Worm (Caenorhabditis elegans) whole organism, L1 larva: ENCODE data around the gene K10D11.4.

Experiments used
- aha-1 ChIP-seq: fragments of 150-350 bp; optimal IDR thresholded peaks from 2 replicates; lab custom pipeline; 2014; ENCODE audit warnings: missing biosample characterization, missing genetic modification characterization
- alr-1 ChIP-seq: fragments of 200-800 bp; sonication (Bioruptor generic); optimal IDR thresholded peaks from 2 replicates; lab custom pipeline; 2018; ENCODE audit warnings: borderline replicate concordance, mild to moderate bottlenecking, missing genetic modification characterization, missing compliant biosample characterization
- ceh-8 ChIP-seq: fragments of 200-800 bp; sonication (Bioruptor generic); optimal IDR thresholded peaks from 2 replicates; lab custom pipeline; 2018; ENCODE audit warnings: mild to moderate bottlenecking, missing genetic modification characterization, moderate library complexity, missing compliant biosample characterization
- efl-1 ChIP-seq, 4 experiments: fragments of 150-350 bp; optimal IDR thresholded peaks in 3 of 4; peaks in 1 of 4; 1 replicate in 1 of 4; 2 replicates in 3 of 4; lab custom pipeline; 2014; ENCODE audit warnings: missing biosample characterization in 2 of 4, missing genetic modification characterization in 2 of 4, missing genetic modification reagents in 2 of 4
- egl-13 ChIP-seq: sonication (generic microtip); optimal IDR thresholded peaks from 2 replicates; lab custom pipeline; 2016; ENCODE audit warnings: missing genotype, missing genetic modification reagents, missing genetic modification characterization, missing compliant biosample characterization
- elt-2 ChIP-seq: sonication (generic microtip); optimal IDR thresholded peaks from 2 replicates; lab custom pipeline; 2016; ENCODE audit warnings: missing genetic modification characterization, mild to moderate bottlenecking, inconsistent platforms, missing compliant biosample characterization, missing genetic modification reagents
- elt-3 ChIP-seq, 6 experiments: fragments of 150-350 bp in 1 of 6; sonication (generic microtip); optimal IDR thresholded peaks; 2 replicates each; lab custom pipeline; 2017 to 2018; ENCODE audit warnings: missing biosample characterization in 6 of 6, missing genetic modification characterization in 6 of 6, inconsistent platforms in 1 of 6
- fos-1 ChIP-seq: fragments of 150-350 bp; optimal IDR thresholded peaks from 2 replicates; lab custom pipeline; 2014; ENCODE audit warnings: missing biosample characterization, missing genetic modification characterization
- hlh-17 ChIP-seq: fragments of 200-800 bp; sonication (Bioruptor generic); optimal IDR thresholded peaks from 2 replicates; lab custom pipeline; 2018; ENCODE audit warnings: missing genetic modification characterization, mild to moderate bottlenecking, missing compliant biosample characterization, moderate library complexity, borderline replicate concordance
- hlh-4 ChIP-seq: sonication (generic microtip); optimal IDR thresholded peaks from 2 replicates; lab custom pipeline; 2016; ENCODE audit warnings: mild to moderate bottlenecking, missing genetic modification characterization, missing compliant biosample characterization
- hpl-2 ChIP-seq: fragments of 150-350 bp; optimal IDR thresholded peaks from 2 replicates; lab custom pipeline; 2014; ENCODE audit warnings: missing biosample characterization, missing genetic modification reagents, missing genetic modification characterization
- irx-1 ChIP-seq: sonication (generic microtip); optimal IDR thresholded peaks from 2 replicates; lab custom pipeline; 2016; ENCODE audit warnings: missing genetic modification characterization, missing compliant biosample characterization
- isw-1 ChIP-seq: fragments of 200-800 bp; sonication (Bioruptor generic); IDR thresholded peaks from 2 replicates; pipeline ENCODE4 v1.3.6; 2022; ENCODE audit warnings: missing genetic modification characterization, missing compliant biosample characterization
- jun-1 ChIP-seq: fragments of 150-350 bp; optimal IDR thresholded peaks from 2 replicates; lab custom pipeline; 2014; ENCODE audit warnings: missing biosample characterization, missing genetic modification reagents, missing genetic modification characterization
- mdl-1 ChIP-seq, 2 experiments: fragments of 150-350 bp; optimal IDR thresholded peaks; 2 replicates each; lab custom pipeline; 2014 to 2017; ENCODE audit warnings: missing biosample characterization in 2 of 2, missing genetic modification characterization in 2 of 2, inconsistent platforms in 1 of 2
- mef-2 ChIP-seq: fragments of 150-350 bp; optimal IDR thresholded peaks from 2 replicates; lab custom pipeline; 2014; ENCODE audit warnings: missing biosample characterization, missing genetic modification characterization
- nhr-19 ChIP-seq: fragments of 200-800 bp; sonication (Bioruptor generic); conservative IDR thresholded peaks from 2 replicates; pipeline ENCODE4 v1.3.6; 2022; ENCODE audit warnings: missing genetic modification characterization, missing compliant biosample characterization
- nhr-28 ChIP-seq: fragments of 150-350 bp; optimal IDR thresholded peaks from 2 replicates; lab custom pipeline; 2014; ENCODE audit warnings: missing biosample characterization, missing genetic modification characterization
- nhr-47 ChIP-seq: sonication (generic microtip); optimal IDR thresholded peaks from 2 replicates; lab custom pipeline; 2016; ENCODE audit warnings: mild to moderate bottlenecking, missing genetic modification characterization, moderate library complexity, missing compliant biosample characterization
- nhr-85 ChIP-seq: sonication (generic microtip); peaks from one replicate; lab custom pipeline; 2016; ENCODE audit warnings: missing genetic modification characterization, inconsistent platforms, missing compliant biosample characterization
- pag-3 ChIP-seq: sonication (generic microtip); optimal IDR thresholded peaks from 2 replicates; lab custom pipeline; 2017; ENCODE audit warnings: missing genetic modification characterization, mild to moderate bottlenecking, missing compliant biosample characterization, antibody characterized with exemption, borderline replicate concordance; ENCODE audit not compliant: insufficient read depth
- pqm-1 ChIP-seq: sonication (generic microtip); optimal IDR thresholded peaks from 3 replicates; lab custom pipeline; 2017; ENCODE audit warnings: missing biosample characterization, missing genetic modification characterization
- skn-1 ChIP-seq: fragments of 150-350 bp; optimal IDR thresholded peaks from 2 replicates; lab custom pipeline; 2014; ENCODE audit warnings: missing biosample characterization, missing genetic modification characterization
- swsn-7 ChIP-seq: sonication (generic microtip); optimal IDR thresholded peaks from 2 replicates; lab custom pipeline; 2016; ENCODE audit warnings: missing genetic modification characterization, missing compliant biosample characterization
- tbx-2 ChIP-seq: sonication (generic microtip); optimal IDR thresholded peaks from 2 replicates; lab custom pipeline; 2016; ENCODE audit warnings: missing genetic modification characterization, missing compliant biosample characterization
- tlp-1 ChIP-seq: fragments of 150-350 bp; optimal IDR thresholded peaks from 2 replicates; lab custom pipeline; 2014; ENCODE audit warnings: missing biosample characterization, missing genetic modification characterization
- unc-130 ChIP-seq: fragments of 150-350 bp; optimal IDR thresholded peaks from 2 replicates; lab custom pipeline; 2017; ENCODE audit warnings: missing biosample characterization, missing genetic modification characterization, inconsistent platforms
- unc-62 ChIP-seq: fragments of 150-350 bp; optimal IDR thresholded peaks from 2 replicates; lab custom pipeline; 2014; ENCODE audit warnings: missing biosample characterization, missing genetic modification reagents, missing genetic modification characterization
- unc-86 ChIP-seq: sonication (generic microtip); optimal IDR thresholded peaks from 2 replicates; lab custom pipeline; 2016; ENCODE audit warnings: missing genetic modification characterization, missing compliant biosample characterization
- xbp-1 ChIP-seq: sonication (generic microtip); optimal IDR thresholded peaks from 2 replicates; lab custom pipeline; 2016; ENCODE audit warnings: missing genetic modification characterization, missing compliant biosample characterization

The K10D11.4 gene

ce11 chrIV:12971994-12972520, 22.2 kb downstream of the K10D11.4 start:
- TF ChIP-seq elt-3 (tag; optimal IDR thresholded peaks at IDR 0.05; lab: Kevin White, UChicago), result no peak
- peak; percentile 93 for TF ChIP-seq elt-2 (tag; lab: Kevin White, UChicago)

ce11 chrIV:12969141-12969540, 25.1 kb downstream of the K10D11.4 start, which contains the start of gene F55G11.2:
TSS of gene F55G11.2 (minus strand) at chrIV:12969289.
- TF ChIP-seq mdl-1 (tag; optimal IDR thresholded peaks at IDR 0.05; lab: Kevin White, UChicago) (no peak), hlh-17 (GFP tag; lab: Kevin White, UChicago) (no peak), ceh-8 (no peak), unc-62 (GFP tag; lab: Kevin White, UChicago) (no peak), elt-2 (tag; lab: Kevin White, UChicago) (peak; percentile 86), efl-1 (optimal IDR thresholded peaks at IDR 0.05; lab: Kevin White, UChicago) (no peak), efl-1 (GFP tag; optimal IDR thresholded peaks at IDR 0.05 in 1 of 2; lab: Kevin White, UChicago) (peak in 1 of 2 experiments; percentile 87), hlh-4 (tag; lab: Kevin White, UChicago) (no peak), unc-130 (tag; lab: Kevin White, UChicago) (no peak), skn-1 (tag; lab: Kevin White, UChicago) (peak; percentile 6), aha-1 (tag; lab: Kevin White, UChicago) (no peak), isw-1 (GFP tag; lab: Robert Waterston, UW) (no peak), irx-1 (tag; lab: Kevin White, UChicago) (no peak)

- TF ChIP-seq pag-3 (tag; lab: Kevin White, UChicago) (no peak), irx-1 (tag; lab: Kevin White, UChicago) (no peak), nhr-85 (tag; lab: Kevin White, UChicago) (no peak), mef-2 (tag; lab: Kevin White, UChicago) (no peak), alr-1 (tag; lab: Kevin White, UChicago) (no peak), egl-13 (tag; lab: Kevin White, UChicago) (no peak)
Observed at ce11 chrIV:12967303-12967702, 27.0 kb downstream of the K10D11.4 start.

ce11 chrIV:12965074-12965473, 29.2 kb downstream of the K10D11.4 start, which contains the start of gene dod-22:
TSS of gene dod-22 (plus strand) at chrIV:12965374.
- TF ChIP-seq nhr-28 (tag; lab: Kevin White, UChicago) (no peak), nhr-47 (tag; lab: Kevin White, UChicago) (no peak), swsn-7 (tag; lab: Kevin White, UChicago) (no peak)

- TF ChIP-seq unc-86 (tag; lab: Kevin White, UChicago), result no peak
- TF ChIP-seq hpl-2 (GFP tag; lab: Kevin White, UChicago), result no peak
- no peak for TF ChIP-seq pag-3 (tag; lab: Kevin White, UChicago)
- TF ChIP-seq efl-1 (optimal IDR thresholded peaks at IDR 0.05; lab: Kevin White, UChicago), result no peak
- TF ChIP-seq efl-1 (GFP tag; optimal IDR thresholded peaks at IDR 0.05 in 1 of 2; lab: Kevin White, UChicago), result peak in 1 of 2 experiments; percentile 15
- TF ChIP-seq tbx-2 (tag; lab: Kevin White, UChicago), result no peak
- peak; percentile 74 for TF ChIP-seq elt-2 (tag; lab: Kevin White, UChicago)
- no peak for TF ChIP-seq pqm-1 (tag; lab: Kevin White, UChicago)
Observed at ce11 chrIV:12964648-12965047, 29.6 kb downstream of the K10D11.4 start.

ce11 chrIV:12962564-12962963, 31.7 kb downstream of the K10D11.4 start, which contains the start of gene F55G11.8:
TSS of gene F55G11.8 (plus strand) at chrIV:12962808.
- TF ChIP-seq elt-2 (tag; lab: Kevin White, UChicago) (peak; percentile 65), fos-1 (tag; lab: Kevin White, UChicago) (no peak), nhr-19 (GFP tag; lab: Robert Waterston, UW) (no peak), xbp-1 (tag; lab: Kevin White, UChicago) (no peak), mdl-1 (tag; optimal IDR thresholded peaks at IDR 0.05; lab: Kevin White, UChicago) (no peak), tlp-1 (tag; lab: Kevin White, UChicago) (no peak), pqm-1 (tag; lab: Kevin White, UChicago) (no peak), jun-1 (tag; lab: Kevin White, UChicago) (no peak)
